Worm (Caenorhabditis elegans): ENCODE data around the gene srsx-29.

srsx-29 gene

DNA sequence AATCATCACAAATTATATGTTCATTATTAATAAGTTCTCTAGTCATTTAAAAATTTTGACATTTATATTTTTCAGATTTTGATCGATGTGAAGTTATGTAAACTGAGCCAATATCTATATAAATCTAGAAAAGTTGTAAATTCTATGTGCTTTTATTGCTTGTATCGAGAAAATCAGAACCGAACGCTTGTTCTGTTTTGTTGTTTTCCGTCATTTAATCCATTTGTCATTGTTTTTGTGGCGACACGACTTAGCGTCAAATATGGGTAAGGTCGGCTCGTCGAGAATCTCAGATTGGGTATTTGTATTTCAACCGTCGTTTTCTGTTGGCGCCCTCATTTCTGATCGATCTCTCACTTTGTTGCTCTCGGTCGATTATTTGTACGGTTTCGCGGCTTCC, 40.5 kb upstream of the srsx-29 start, which contains the start of gene cht-5:
TSS of gene cht-5 (plus strand) at position 301 of the 400 bp plus-strand sequence.
- TF ChIP-seq nhr-129 (tag; optimal IDR thresholded peaks at IDR 0.05) (no peak), lin-39 (tag; optimal IDR thresholded peaks at IDR 0.05) (no peak), blmp-1 (tag; optimal IDR thresholded peaks at IDR 0.05; ENCODE audit: insufficient read depth) (no peak), zag-1 (tag; optimal IDR thresholded peaks at IDR 0.05) (no peak), lsy-2 (tag; optimal IDR thresholded peaks at IDR 0.05) (no peak), nhr-21 (tag; optimal IDR thresholded peaks at IDR 0.05) (no peak), ama-1 (optimal IDR thresholded peaks at IDR 0.05) (no peak), nhr-23 (tag; optimal IDR thresholded peaks at IDR 0.05) (no peak), nhr-12 (tag; optimal IDR thresholded peaks at IDR 0.05) (no peak), ztf-1 (GFP tag; conservative IDR thresholded peaks at IDR 0.05) (no peak), aly-2 (tag; optimal IDR thresholded peaks at IDR 0.05) (no peak)

DNA sequence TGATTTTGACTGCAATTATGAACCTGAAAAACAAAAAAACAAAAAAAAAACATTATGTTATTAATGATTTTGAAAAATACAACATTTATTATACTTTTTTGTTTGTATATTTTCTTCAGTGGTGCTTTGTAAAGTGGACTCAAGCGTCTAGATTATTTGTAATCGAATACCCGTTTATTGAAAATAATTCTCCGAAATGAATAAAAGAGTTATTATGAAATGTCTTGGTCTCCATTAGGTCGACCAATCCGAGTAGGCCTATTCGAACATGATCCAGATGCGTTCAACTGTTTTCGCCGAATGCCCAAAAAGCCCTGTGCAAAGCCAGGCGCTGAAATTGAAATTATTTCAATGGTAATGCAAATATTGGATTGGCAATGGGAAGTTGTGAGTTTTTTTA, 37.3 kb upstream of the srsx-29 start, which contains the start of gene C08B6.5:
TSS of gene C08B6.5 (plus strand) at position 301 of the 400 bp plus-strand sequence.
- TF ChIP-seq nhr-6 (tag; optimal IDR thresholded peaks at IDR 0.05) = no peak

DNA sequence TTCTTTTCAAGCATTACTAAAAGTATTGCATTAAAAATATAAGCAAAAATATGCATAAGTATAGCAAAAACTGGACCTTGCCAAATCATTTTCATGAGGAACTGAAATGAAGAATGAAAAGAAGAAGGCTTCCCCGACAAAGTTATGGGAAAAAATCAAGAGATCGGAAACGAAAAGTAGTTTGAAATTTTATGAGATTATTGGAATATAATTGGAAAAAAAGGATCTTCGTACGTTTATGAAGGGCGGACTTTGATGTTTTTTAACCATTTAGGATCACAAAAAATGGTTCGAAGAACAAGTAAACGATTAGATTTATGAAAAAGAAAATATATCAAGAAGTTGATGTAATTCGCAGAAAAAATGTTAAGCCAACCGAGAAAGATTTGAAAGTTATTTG, 33.9 kb upstream of the srsx-29 start, which contains the start of gene srxa-18:
TSS of gene srxa-18 (minus strand) at position 100 of the 400 bp plus-strand sequence.
- TF ChIP-seq skn-1 (tag; optimal IDR thresholded peaks at IDR 0.05) (no peak), elt-1 (tag; optimal IDR thresholded peaks at IDR 0.05) (no peak), mab-5 (tag; optimal IDR thresholded peaks at IDR 0.05) (no peak), nhr-129 (tag; optimal IDR thresholded peaks at IDR 0.05) (no peak), unc-62 (GFP tag; optimal IDR thresholded peaks at IDR 0.05) (no peak), lin-11 (tag; optimal IDR thresholded peaks at IDR 0.05) (no peak), nhr-21 (tag; optimal IDR thresholded peaks at IDR 0.05) (no peak), nhr-25 (tag; optimal IDR thresholded peaks at IDR 0.05) (no peak), egl-27 (tag; optimal IDR thresholded peaks at IDR 0.05) (no peak), alr-1 (tag; optimal IDR thresholded peaks at IDR 0.05) (no peak), snpc-4 (tag; optimal IDR thresholded peaks at IDR 0.05) (no peak), elt-3 (tag; optimal IDR thresholded peaks at IDR 0.05) (no peak), nhr-237 (tag; optimal IDR thresholded peaks at IDR 0.05) (no peak), crh-2 (tag; optimal IDR thresholded peaks at IDR 0.05) (no peak), gmeb-1 (tag; optimal IDR thresholded peaks at IDR 0.05) (no peak)

DNA sequence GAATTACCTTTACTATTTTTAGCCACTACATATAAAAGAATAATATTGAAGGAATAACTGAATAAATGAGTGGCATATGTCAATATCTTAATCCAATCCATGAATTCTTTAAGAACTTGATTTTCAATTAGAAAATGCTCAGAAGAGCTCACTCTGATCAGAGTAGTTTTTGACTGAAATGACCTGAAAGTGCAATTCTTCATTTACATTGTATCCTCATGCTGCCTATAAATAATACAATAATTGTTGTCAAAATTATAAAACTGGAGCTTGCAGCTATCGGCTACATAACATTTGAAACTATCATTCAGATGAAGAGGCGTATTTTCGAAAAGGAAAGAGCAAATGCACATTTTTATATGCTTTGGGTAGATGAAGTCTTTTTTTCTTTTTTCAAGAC, 32.1 kb upstream of the srsx-29 start, which contains the start of gene srxa-19:
TSS of gene srxa-19 (minus strand) at position 101 of the 400 bp plus-strand sequence.
- no peak for TF ChIP-seq unc-62 (GFP tag; optimal IDR thresholded peaks at IDR 0.05)
- TF ChIP-seq lsy-2 (tag; optimal IDR thresholded peaks at IDR 0.05) = no peak
- no peak for TF ChIP-seq nhr-25 (tag; optimal IDR thresholded peaks at IDR 0.05)
- no peak for TF ChIP-seq ztf-1 (GFP tag; conservative IDR thresholded peaks at IDR 0.05)
- no peak for TF ChIP-seq ztf-4 (tag; optimal IDR thresholded peaks at IDR 0.05)
- no peak for TF ChIP-seq snpc-4 (tag; optimal IDR thresholded peaks at IDR 0.05)
- no peak for TF ChIP-seq lin-11 (tag; optimal IDR thresholded peaks at IDR 0.05)
- no peak for TF ChIP-seq nhr-21 (tag; optimal IDR thresholded peaks at IDR 0.05)
- no peak for TF ChIP-seq nhr-10 (tag; optimal IDR thresholded peaks at IDR 0.05)
- no peak for TF ChIP-seq elt-3 (tag; optimal IDR thresholded peaks at IDR 0.05)
- no peak for TF ChIP-seq unc-39 (tag; optimal IDR thresholded peaks at IDR 0.05)
- no peak for TF ChIP-seq skn-1 (tag; optimal IDR thresholded peaks at IDR 0.05)
- no peak for TF ChIP-seq blmp-1 (tag; optimal IDR thresholded peaks at IDR 0.05; ENCODE audit: insufficient read depth)
- TF ChIP-seq nhr-12 (tag; optimal IDR thresholded peaks at IDR 0.05) = no peak
- TF ChIP-seq nhr-11 (tag; optimal IDR thresholded peaks at IDR 0.05) = no peak
- no peak for TF ChIP-seq elt-1 (tag; optimal IDR thresholded peaks at IDR 0.05)
- TF ChIP-seq nhr-129 (tag; optimal IDR thresholded peaks at IDR 0.05) = no peak
- no peak for TF ChIP-seq C34F6.9 (tag; optimal IDR thresholded peaks at IDR 0.05)

DNA sequence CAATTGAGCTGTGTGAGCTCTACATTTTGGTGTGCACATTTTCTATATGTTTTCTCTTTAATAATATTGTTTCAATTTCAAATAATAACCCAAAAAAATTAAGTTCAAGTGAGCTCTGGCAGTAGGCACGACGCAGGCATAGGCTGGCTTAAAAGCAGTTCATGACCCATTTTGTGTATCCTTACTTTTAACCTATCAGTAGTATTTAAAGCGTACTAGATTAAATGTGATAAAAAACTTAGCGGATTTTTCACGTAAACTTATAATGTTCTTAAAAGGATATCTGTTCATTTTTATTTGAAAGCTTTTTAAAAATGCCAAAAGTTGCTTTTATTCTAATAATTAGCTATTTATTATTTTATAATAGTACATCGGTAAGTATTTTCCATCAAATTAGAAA, 31.5 kb upstream of the srsx-29 start, which contains the start of gene C08B6.6:
TSS of gene C08B6.6 (plus strand) at position 301 of the 400 bp plus-strand sequence.
- no peak for TF ChIP-seq nhr-77 (tag; optimal IDR thresholded peaks at IDR 0.05)
- no peak for TF ChIP-seq ztf-4 (tag; optimal IDR thresholded peaks at IDR 0.05)
- no peak for TF ChIP-seq crh-2 (tag; optimal IDR thresholded peaks at IDR 0.05)
- TF ChIP-seq F13H6.1 (tag; optimal IDR thresholded peaks at IDR 0.05) = no peak
- TF ChIP-seq aly-2 (tag; optimal IDR thresholded peaks at IDR 0.05) = no peak

All from whole organism, L2 larva.